Worm (Caenorhabditis elegans): Measurements from ENCODE around the gene F36G9.13.

The F36G9.13 gene

DNA sequence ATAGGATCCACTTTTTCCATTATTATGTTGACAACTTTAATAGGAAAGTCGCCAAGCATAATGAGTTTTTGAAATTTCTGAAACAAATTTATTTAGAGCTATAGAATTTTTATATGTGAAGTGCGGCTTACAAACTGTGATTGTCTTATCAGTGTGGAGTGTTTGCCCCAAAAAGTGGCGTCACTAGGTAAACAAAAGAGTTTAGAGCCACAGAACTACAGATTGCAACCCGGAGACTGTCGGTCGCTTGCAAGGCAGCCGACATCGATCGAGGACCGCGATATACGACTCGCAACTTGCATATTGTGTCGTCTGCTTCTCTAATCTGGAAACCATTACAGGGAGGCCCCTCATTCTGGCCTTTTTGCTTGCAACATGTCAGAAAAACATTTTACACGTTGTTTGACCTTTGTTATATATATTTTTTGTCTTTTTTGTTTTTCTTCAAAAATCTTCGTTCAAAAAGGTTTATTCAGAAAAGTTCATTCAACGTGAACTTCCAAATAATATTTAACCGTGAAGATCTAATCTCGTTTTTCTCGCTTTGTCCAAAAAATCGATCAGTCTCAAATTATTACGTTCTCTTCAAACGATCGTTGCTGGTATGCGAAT lies at the start of gene F36G9.13, which contains the start of gene fbxa-99:
Gene F36G9.13 (plus strand): TSS at position 562 of the 612 bp plus-strand sequence.
Gene fbxa-99 (minus strand): TSS at position 122 of the 612 bp plus-strand sequence.
- TF ChIP-seq tra-4 (tag; optimal IDR thresholded peaks at IDR 0.05) (no peak), scrt-1 (GFP tag; IDR thresholded peaks at IDR 0.05) (no peak), B0310.2 (tag; optimal IDR thresholded peaks at IDR 0.05) (no peak), ama-1 (optimal IDR thresholded peaks at IDR 0.05) (no peak), tbx-37 (GFP tag; conservative IDR thresholded peaks at IDR 0.05) (no peak), hmg-4 (GFP tag; optimal IDR thresholded peaks at IDR 0.05) (no peak), flt-1 (GFP tag; IDR thresholded peaks at IDR 0.05) (no peak), hmbx-1 (tag; optimal IDR thresholded peaks at IDR 0.05) (no peak), aly-1 (tag; optimal IDR thresholded peaks at IDR 0.05) (no peak), ceh-13 (GFP tag; optimal IDR thresholded peaks at IDR 0.05) (no peak), hnd-1 (tag; optimal IDR thresholded peaks at IDR 0.05) (no peak), tbx-11 (GFP tag; IDR thresholded peaks at IDR 0.05) (no peak), ceh-36 (tag; optimal IDR thresholded peaks at IDR 0.05) (no peak)

DNA sequence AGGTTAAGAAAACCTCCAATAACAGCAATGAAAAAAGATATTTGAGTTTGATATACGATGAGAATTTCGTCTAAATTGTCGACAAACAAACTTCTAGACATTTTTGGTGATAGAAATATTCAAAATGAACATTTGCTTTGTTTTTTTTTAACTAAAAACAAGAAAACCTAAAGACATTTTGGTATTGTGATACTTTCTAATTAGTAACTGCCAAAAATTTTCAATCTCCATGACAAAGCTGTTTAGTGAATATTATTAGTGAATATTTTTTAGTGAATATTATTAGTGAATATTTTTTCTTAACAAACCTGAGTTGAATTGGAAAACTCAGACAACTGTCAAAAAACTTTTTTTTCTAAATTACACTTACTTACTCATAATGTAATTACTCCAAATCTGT lies 42.8 kb upstream of the F36G9.13 start, which contains the start of gene srw-55:
Gene srw-55 (minus strand): TSS at position 101 of the 400 bp plus-strand sequence.
- TF ChIP-seq pes-1 (GFP tag; IDR thresholded peaks at IDR 0.05) (no peak), B0310.2 (tag; optimal IDR thresholded peaks at IDR 0.05) (no peak), tbx-11 (GFP tag; IDR thresholded peaks at IDR 0.05) (no peak), ceh-13 (GFP tag; optimal IDR thresholded peaks at IDR 0.05) (no peak), sea-1 (GFP tag; conservative IDR thresholded peaks at IDR 0.05) (no peak), aly-1 (tag; optimal IDR thresholded peaks at IDR 0.05) (no peak), flt-1 (GFP tag; IDR thresholded peaks at IDR 0.05) (no peak), ets-7 (tag; optimal IDR thresholded peaks at IDR 0.05) (no peak), hmg-4 (GFP tag; optimal IDR thresholded peaks at IDR 0.05) (no peak), hnd-1 (tag; optimal IDR thresholded peaks at IDR 0.05) (no peak), ama-1 (optimal IDR thresholded peaks at IDR 0.05) (no peak), F13C5.2 (tag; optimal IDR thresholded peaks at IDR 0.05) (no peak), ceh-36 (tag; optimal IDR thresholded peaks at IDR 0.05) (no peak), scrt-1 (GFP tag; IDR thresholded peaks at IDR 0.05) (no peak), tbx-37 (GFP tag; conservative IDR thresholded peaks at IDR 0.05) (no peak)

DNA sequence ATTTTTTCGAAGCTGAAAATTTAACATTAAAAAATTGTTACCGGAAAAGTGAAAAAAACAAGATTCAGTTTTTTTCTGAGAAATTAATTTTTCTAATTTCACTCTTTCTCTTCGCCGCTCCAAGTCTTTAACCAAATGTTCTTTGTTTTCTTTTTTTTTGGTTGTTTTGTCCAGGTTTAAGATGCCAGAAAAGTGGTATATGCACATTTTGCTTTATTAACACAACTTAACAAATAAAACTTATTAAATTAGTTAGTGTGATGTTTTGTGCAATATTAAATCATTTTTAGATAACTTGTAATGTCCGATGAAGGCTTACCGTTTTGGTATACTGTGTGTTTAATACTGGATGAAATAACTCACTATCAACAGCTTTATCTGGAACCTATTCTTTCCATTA lies 40.0 kb upstream of the F36G9.13 start, which contains the start of gene srw-53:
Gene srw-53 (plus strand): TSS at position 301 of the 400 bp plus-strand sequence.
- TF ChIP-seq pes-1 (GFP tag; IDR thresholded peaks at IDR 0.05) (no peak), hmbx-1 (tag; optimal IDR thresholded peaks at IDR 0.05) (no peak), B0310.2 (tag; optimal IDR thresholded peaks at IDR 0.05) (no peak), scrt-1 (GFP tag; IDR thresholded peaks at IDR 0.05) (no peak), tbx-37 (GFP tag; conservative IDR thresholded peaks at IDR 0.05) (no peak), aly-1 (tag; optimal IDR thresholded peaks at IDR 0.05) (no peak), tra-4 (tag; optimal IDR thresholded peaks at IDR 0.05) (no peak), hnd-1 (tag; optimal IDR thresholded peaks at IDR 0.05) (no peak), flt-1 (GFP tag; IDR thresholded peaks at IDR 0.05) (no peak)

DNA sequence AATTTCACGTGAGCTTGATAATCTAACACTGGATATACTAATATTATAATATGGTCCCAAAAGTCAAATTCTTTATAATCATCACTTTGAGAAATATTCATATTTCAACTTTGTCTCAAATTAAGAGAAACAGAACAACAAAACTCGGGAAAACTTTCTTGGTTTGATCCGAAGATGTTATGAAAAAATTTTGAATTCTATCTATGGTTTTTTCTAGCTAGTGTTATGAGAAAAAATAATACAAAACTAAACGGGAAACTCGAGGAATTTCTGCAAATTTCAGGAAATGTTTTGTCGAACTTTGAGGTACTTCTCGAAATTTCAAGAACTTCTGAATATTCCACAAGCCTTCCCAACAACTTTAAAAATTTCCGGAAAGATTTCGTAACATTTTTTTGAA lies 32.2 kb upstream of the F36G9.13 start, which contains the start of gene srw-59:
Gene srw-59 (minus strand): TSS at position 101 of the 400 bp plus-strand sequence.
- TF ChIP-seq hmbx-1 (tag; optimal IDR thresholded peaks at IDR 0.05) (no peak), sea-1 (GFP tag; conservative IDR thresholded peaks at IDR 0.05) (no peak), hmg-4 (GFP tag; optimal IDR thresholded peaks at IDR 0.05) (no peak), F13C5.2 (tag; optimal IDR thresholded peaks at IDR 0.05) (no peak), tra-4 (tag; optimal IDR thresholded peaks at IDR 0.05) (no peak), flt-1 (GFP tag; IDR thresholded peaks at IDR 0.05) (no peak), ceh-13 (GFP tag; optimal IDR thresholded peaks at IDR 0.05) (no peak), pes-1 (GFP tag; IDR thresholded peaks at IDR 0.05) (no peak), ets-7 (tag; optimal IDR thresholded peaks at IDR 0.05) (no peak), B0310.2 (tag; optimal IDR thresholded peaks at IDR 0.05) (no peak)

DNA sequence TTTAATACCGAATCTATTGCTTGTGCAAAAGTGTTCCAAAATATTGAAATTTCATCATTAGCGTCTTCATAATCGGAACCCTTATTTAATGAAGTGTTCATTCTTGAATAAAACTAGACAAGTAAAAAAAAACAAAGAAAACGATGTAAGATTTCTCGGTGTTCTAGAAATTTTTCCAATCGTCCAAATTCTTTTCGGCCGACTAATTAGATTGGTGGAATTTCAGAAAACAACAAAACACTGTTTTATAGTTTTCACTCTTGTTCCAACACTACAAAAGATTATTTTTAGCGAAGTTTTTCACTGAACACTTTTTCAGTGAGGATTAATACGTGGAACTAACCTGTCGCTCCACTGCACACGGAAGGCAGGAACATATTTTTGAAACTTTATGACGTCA lies 30.3 kb upstream of the F36G9.13 start, which contains the start of gene srw-56:
Gene srw-56 (minus strand): TSS at position 101 of the 400 bp plus-strand sequence.
- TF ChIP-seq tbx-11 (GFP tag; IDR thresholded peaks at IDR 0.05) = no peak

DNA sequence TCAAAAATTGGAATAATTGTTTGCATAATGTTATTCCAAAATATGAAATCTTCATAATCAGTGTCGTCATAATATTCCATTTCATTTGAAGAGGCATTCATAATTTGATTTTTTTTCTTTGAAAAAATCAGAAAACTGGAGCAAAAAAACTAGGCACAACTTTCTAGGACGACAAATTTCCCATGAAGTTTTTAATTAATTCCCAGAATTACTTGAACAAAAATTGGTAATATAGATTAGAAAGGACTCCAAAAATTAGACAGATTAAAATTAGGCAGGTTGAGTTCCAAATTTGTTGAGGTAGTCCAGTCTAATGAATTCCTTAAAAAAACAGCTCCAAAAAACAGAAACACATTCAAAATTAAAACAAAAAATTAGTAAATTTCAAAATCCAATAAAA lies 28.2 kb upstream of the F36G9.13 start, which contains the start of gene srw-57:
Gene srw-57 (minus strand): TSS at position 101 of the 400 bp plus-strand sequence.
- TF ChIP-seq hnd-1 (tag; optimal IDR thresholded peaks at IDR 0.05) = no peak
- TF ChIP-seq F13C5.2 (tag; optimal IDR thresholded peaks at IDR 0.05) = no peak
- TF ChIP-seq tbx-11 (GFP tag; IDR thresholded peaks at IDR 0.05) = no peak
- TF ChIP-seq sea-1 (GFP tag; conservative IDR thresholded peaks at IDR 0.05) = no peak
- TF ChIP-seq aly-1 (tag; optimal IDR thresholded peaks at IDR 0.05) = no peak
- TF ChIP-seq pes-1 (GFP tag; IDR thresholded peaks at IDR 0.05) = no peak
- TF ChIP-seq B0310.2 (tag; optimal IDR thresholded peaks at IDR 0.05) = no peak
- TF ChIP-seq ceh-36 (tag; optimal IDR thresholded peaks at IDR 0.05) = no peak
- no peak for TF ChIP-seq flt-1 (GFP tag; IDR thresholded peaks at IDR 0.05)
- TF ChIP-seq hmbx-1 (tag; optimal IDR thresholded peaks at IDR 0.05) = no peak
- no peak for TF ChIP-seq hmg-4 (GFP tag; optimal IDR thresholded peaks at IDR 0.05)

DNA sequence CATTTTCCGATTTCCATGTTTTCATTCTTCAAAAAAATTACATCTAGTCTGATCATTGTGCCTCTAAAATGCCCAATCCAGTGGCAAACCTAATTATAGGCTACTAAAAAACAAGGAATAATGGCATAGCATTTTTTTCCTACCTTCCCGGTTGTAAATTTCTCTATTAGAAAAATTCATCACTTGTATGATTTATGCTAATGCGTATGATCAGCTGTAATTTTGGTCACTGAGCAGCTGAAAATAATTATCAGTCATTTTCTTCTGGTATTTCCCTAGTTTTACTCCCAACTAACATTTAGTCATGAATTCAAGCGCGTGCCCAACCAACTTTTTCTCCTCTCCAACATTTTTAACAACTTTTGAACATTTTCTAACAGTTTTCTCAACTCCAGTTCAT lies 27.6 kb upstream of the F36G9.13 start, which contains the start of gene srh-186:
Gene srh-186 (plus strand): TSS at position 301 of the 400 bp plus-strand sequence.
- TF ChIP-seq pes-1 (GFP tag; IDR thresholded peaks at IDR 0.05) = no peak
- TF ChIP-seq tbx-11 (GFP tag; IDR thresholded peaks at IDR 0.05) = no peak
- no peak for TF ChIP-seq B0310.2 (tag; optimal IDR thresholded peaks at IDR 0.05)
- no peak for TF ChIP-seq aly-1 (tag; optimal IDR thresholded peaks at IDR 0.05)
- TF ChIP-seq tra-4 (tag; optimal IDR thresholded peaks at IDR 0.05) = no peak
- TF ChIP-seq hmg-4 (GFP tag; optimal IDR thresholded peaks at IDR 0.05) = no peak
- no peak for TF ChIP-seq ama-1 (optimal IDR thresholded peaks at IDR 0.05)
- TF ChIP-seq hnd-1 (tag; optimal IDR thresholded peaks at IDR 0.05) = no peak
- TF ChIP-seq hmbx-1 (tag; optimal IDR thresholded peaks at IDR 0.05) = no peak
- no peak for TF ChIP-seq ets-7 (tag; optimal IDR thresholded peaks at IDR 0.05)
- no peak for TF ChIP-seq ceh-36 (tag; optimal IDR thresholded peaks at IDR 0.05)
- TF ChIP-seq scrt-1 (GFP tag; IDR thresholded peaks at IDR 0.05) = no peak
